Worm (Caenorhabditis elegans) whole organism, midembryonic: Measurements from ENCODE around the gene efr-3.

Experiments used
- T22C8.4 ChIP-seq: fragments of 200-800 bp; sonication (Bioruptor generic); IDR thresholded peaks from 2 replicates; pipeline ENCODE4 v1.3.6; 2022; ENCODE audit warnings: missing genetic modification characterization, missing compliant biosample characterization
- cog-1 ChIP-seq: sonication (generic microtip); optimal IDR thresholded peaks from 2 replicates; lab custom pipeline; 2016; ENCODE audit warnings: missing genetic modification characterization, missing compliant biosample characterization
- flt-1 ChIP-seq: fragments of 200-800 bp; sonication (Bioruptor generic); IDR thresholded peaks from 2 replicates; pipeline ENCODE4 v1.3.6; 2022; ENCODE audit warnings: missing genetic modification characterization, missing compliant biosample characterization
- klf-2 ChIP-seq: fragments of 200-800 bp; sonication (Bioruptor generic); conservative IDR thresholded peaks from 2 replicates; pipeline ENCODE4 v1.3.6; 2022; ENCODE audit warnings: missing genetic modification reagents, missing genetic modification characterization, missing compliant biosample characterization
- med-1 ChIP-seq: sonication (generic microtip); optimal IDR thresholded peaks from 2 replicates; lab custom pipeline; 2017; ENCODE audit warnings: missing genetic modification characterization, mild to moderate bottlenecking, missing compliant biosample characterization, antibody characterized with exemption, missing genetic modification reagents; ENCODE audit not compliant: insufficient read depth
- ztf-23 ChIP-seq: fragments of 200-800 bp; sonication (Bioruptor generic); IDR thresholded peaks from 2 replicates; pipeline ENCODE4 v1.3.6; 2022; ENCODE audit warnings: missing genetic modification reagents, missing genetic modification characterization, missing compliant biosample characterization
- ztf-29 ChIP-seq: fragments of 200-800 bp; sonication (Bioruptor generic); IDR thresholded peaks from 2 replicates; pipeline ENCODE4 v1.3.6; 2022; ENCODE audit warnings: missing genetic modification reagents, missing genetic modification characterization, missing compliant biosample characterization

DNA sequence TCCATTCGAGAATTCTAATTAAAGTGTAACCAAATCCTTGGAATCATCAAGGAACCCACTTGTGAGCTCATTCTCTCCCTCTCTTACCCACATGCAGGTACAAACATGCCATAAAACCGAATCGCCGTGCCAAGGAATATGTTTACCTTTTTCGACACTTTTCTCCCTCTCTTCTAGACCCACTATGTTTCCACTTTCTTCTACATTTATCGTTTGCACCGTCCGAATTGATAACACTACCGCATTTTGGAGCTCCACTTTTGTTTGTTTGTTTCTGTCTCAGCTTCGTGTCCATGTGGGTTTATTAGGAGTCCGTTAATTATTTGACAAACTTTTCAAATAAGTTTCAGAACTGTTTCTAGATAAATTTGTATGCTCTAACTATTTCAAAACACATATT, 39.1 kb downstream of the efr-3 start:
- TF ChIP-seq med-1 (GFP tag; lab: Kevin White, UChicago) (no peak), ztf-23 (GFP tag; lab: Robert Waterston, UW) (no peak), cog-1 (no peak), klf-2 (no peak), T22C8.4 (no peak), ztf-29 (GFP tag; lab: Robert Waterston, UW) (no peak), flt-1 (GFP tag; lab: Robert Waterston, UW) (no peak)
